Worm (Caenorhabditis elegans): ENCODE measurements around the gene K09F6.13.
"Not testable (repeated sequence)": the region's sequence is repeated elsewhere in the genome, so short reads cannot be mapped to it uniquely, and the experiment has no call there.

Gene K09F6.13

DNA sequence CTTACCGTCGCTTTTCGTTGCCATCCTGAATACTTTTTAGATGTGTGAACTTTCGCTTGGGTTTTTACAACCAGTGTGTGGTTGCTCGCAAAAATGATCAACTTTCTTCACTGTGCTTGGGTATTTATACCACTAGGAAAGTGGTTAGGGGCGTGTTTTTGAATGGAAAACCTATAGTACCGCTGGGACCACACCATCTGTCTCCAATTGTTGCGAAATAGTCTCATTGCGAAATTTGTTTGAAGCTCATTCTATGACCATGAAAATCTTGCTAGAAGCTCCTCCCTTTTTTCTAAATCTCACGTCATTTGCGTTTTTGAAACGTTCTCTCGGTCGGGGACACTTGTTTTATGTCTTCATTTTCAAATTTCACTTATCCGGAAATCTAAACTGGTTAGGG is at the start of gene K09F6.13, which contains the start of gene K09F6.10:
Gene K09F6.13, plus strand, starts transcription at position 317 of the 400 bp plus-strand sequence.
Gene K09F6.10, minus strand, starts transcription at position 86 of the 400 bp plus-strand sequence.
- TF ChIP-seq him-1 (tag; optimal IDR thresholded peaks at IDR 0.05), result no peak
- no peak for TF ChIP-seq dao-5 (tag; optimal IDR thresholded peaks at IDR 0.05)
- no peak for TF ChIP-seq W03F9.2 (tag; optimal IDR thresholded peaks at IDR 0.05)

ce11 chrII:2243342-2243741 is 45.6 kb upstream of the K09F6.13 start, which contains the start of gene F54A3.2:
F54A3.2 (plus strand) TSS chrII:2243642.
- TF ChIP-seq W03F9.2 (tag; optimal IDR thresholded peaks at IDR 0.05), result no peak
- TF ChIP-seq him-1 (tag; optimal IDR thresholded peaks at IDR 0.05), result no peak
- no peak for TF ChIP-seq dao-5 (tag; optimal IDR thresholded peaks at IDR 0.05)

ce11 chrII:2251617-2252016 is 37.3 kb upstream of the K09F6.13 start:
- TF ChIP-seq him-1 (tag; optimal IDR thresholded peaks at IDR 0.05), result no peak
- no peak for TF ChIP-seq W03F9.2 (tag; optimal IDR thresholded peaks at IDR 0.05)
- no peak for TF ChIP-seq dao-5 (tag; optimal IDR thresholded peaks at IDR 0.05)

DNA sequence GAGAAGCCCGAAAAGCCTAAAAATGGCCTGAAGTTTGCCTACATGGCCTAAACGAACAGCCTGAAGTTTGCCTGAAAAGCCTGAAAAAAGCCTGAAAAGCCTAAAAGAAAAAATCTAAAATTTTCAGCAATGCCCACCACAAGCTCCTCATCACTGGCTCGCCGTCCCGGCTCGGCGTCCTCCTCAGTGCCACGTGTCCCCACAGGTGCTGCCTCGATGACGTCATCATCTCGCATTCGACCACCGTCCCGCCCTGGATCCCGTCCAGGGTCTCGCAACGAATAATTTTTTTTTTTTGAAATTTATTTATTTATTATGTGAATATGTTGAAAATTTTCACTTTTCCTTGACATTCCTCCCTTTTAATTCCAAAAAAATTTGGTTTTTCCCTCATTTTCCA is 35.2 kb upstream of the K09F6.13 start:
- no peak for TF ChIP-seq him-1 (tag; optimal IDR thresholded peaks at IDR 0.05)
- no peak for TF ChIP-seq W03F9.2 (tag; optimal IDR thresholded peaks at IDR 0.05)
- no peak for TF ChIP-seq dao-5 (tag; optimal IDR thresholded peaks at IDR 0.05)

DNA sequence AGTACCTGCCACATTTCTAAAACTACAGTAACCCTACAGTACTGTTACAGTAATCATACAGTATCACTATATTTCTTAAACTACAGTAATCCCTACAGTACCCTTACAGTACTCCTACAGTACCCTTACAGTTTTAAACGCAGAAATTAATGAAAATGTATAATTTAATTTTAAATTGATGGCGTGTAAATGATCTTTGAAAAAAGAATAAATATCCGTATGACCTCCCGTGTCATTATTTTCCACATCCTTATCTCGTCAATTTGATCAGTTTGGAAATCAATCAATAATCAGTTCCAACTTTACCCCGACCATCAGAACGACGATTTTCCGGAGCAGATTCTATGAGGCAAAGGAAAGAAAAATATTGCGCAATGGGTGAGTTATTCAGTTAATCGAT is 34.1 kb upstream of the K09F6.13 start, which contains the start of gene K09F6.3:
Gene K09F6.3, plus strand, starts transcription at position 301 of the 400 bp plus-strand sequence.
- TF ChIP-seq him-1, W03F9.2, dao-5 (tag; optimal IDR thresholded peaks at IDR 0.05): not testable (repeated sequence)

DNA sequence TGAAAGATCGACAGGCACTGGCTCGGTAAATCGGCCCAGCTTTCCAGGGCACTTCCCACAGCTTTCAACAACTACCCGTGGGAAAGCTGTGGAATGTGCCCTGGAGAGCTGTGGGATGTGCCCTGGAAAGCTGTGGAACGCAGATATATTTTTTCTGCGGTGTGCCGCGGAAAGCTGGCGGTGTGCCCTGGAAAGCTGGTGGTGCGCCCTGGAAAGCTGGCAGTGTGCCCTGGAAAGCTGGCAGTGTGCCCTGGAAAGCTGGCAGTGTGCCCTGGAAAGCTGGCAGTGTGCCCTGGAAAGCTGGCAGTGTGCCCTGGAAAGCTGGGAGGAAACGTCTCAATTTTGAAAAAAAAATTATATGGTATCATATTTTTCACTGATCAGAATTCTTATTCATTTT is 15.2 kb upstream of the K09F6.13 start:
- no peak for TF ChIP-seq W03F9.2 (tag; optimal IDR thresholded peaks at IDR 0.05)
- no peak for TF ChIP-seq him-1 (tag; optimal IDR thresholded peaks at IDR 0.05)
- no peak for TF ChIP-seq dao-5 (tag; optimal IDR thresholded peaks at IDR 0.05)

DNA sequence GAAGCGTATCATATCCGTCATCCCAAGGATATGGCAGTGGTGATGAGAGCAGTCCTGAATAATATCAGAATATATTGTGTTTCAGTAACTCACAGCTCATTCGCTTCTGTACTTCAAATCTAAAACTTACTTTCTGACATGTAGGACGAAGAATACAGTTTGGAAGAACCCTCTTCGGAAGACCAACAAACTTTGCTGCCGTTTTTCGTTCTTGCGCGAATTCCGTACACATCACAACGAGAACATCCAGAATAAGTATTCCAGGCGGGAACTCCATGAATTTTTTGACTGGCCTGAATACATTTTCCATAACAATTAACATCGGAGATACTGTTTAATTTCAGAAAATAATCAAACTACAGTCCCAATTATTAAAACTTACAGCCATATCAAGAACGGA is 11.5 kb upstream of the K09F6.13 start, which contains the start of gene K09F6.15:
Gene K09F6.15, minus strand, starts transcription at position 101 of the 400 bp plus-strand sequence.
- no peak for TF ChIP-seq W03F9.2 (tag; optimal IDR thresholded peaks at IDR 0.05)
- TF ChIP-seq dao-5 (tag; optimal IDR thresholded peaks at IDR 0.05), result no peak
- TF ChIP-seq him-1 (tag; optimal IDR thresholded peaks at IDR 0.05), result no peak

- TF ChIP-seq dao-5 (tag; optimal IDR thresholded peaks at IDR 0.05) (no peak), W03F9.2 (tag; optimal IDR thresholded peaks at IDR 0.05) (no peak), him-1 (tag; optimal IDR thresholded peaks at IDR 0.05) (no peak)
Measured at ce11 chrII:2279263-2279662, 9.7 kb upstream of the K09F6.13 start, which contains the start of gene K09F6.6. K09F6.6 (minus strand) TSS chrII:2279305.

- TF ChIP-seq W03F9.2 (tag; optimal IDR thresholded peaks at IDR 0.05) (no peak), him-1 (tag; optimal IDR thresholded peaks at IDR 0.05) (no peak), dao-5 (tag; optimal IDR thresholded peaks at IDR 0.05) (no peak)
Measured at ce11 chrII:2279839-2280238, 9.1 kb upstream of the K09F6.13 start, which contains the start of gene K09F6.11. K09F6.11 (plus strand) TSS chrII:2280139.

DNA sequence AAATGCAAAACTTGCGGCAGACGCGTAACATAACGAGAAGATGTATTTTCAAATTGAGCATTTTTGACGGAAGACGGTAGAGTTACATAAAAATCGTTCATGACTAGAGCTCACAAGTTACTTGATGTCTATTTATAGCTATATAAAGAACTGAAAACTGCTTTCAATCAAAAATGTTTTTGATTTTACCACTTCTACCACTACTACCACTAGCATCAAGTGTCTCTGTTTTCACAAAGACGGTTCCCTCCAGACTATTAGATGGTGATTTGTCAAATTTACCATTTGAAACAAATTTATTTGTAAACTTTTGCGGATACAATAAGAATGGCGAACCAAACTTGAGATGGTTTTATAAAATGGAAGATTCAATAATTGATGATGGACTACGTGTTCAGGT is 6.3 kb upstream of the K09F6.13 start, which contains the start of gene K09F6.9:
Gene K09F6.9, minus strand, starts transcription at position 101 of the 400 bp plus-strand sequence.
- not testable (repeated sequence) for TF ChIP-seq dao-5, W03F9.2, him-1 (tag; optimal IDR thresholded peaks at IDR 0.05)

- TF ChIP-seq dao-5 (tag; optimal IDR thresholded peaks at IDR 0.05), result no peak
- TF ChIP-seq W03F9.2 (tag; optimal IDR thresholded peaks at IDR 0.05), result no peak
- TF ChIP-seq him-1 (tag; optimal IDR thresholded peaks at IDR 0.05), result no peak
Measured at ce11 chrII:2284703-2285102, 4.2 kb upstream of the K09F6.13 start.

DNA sequence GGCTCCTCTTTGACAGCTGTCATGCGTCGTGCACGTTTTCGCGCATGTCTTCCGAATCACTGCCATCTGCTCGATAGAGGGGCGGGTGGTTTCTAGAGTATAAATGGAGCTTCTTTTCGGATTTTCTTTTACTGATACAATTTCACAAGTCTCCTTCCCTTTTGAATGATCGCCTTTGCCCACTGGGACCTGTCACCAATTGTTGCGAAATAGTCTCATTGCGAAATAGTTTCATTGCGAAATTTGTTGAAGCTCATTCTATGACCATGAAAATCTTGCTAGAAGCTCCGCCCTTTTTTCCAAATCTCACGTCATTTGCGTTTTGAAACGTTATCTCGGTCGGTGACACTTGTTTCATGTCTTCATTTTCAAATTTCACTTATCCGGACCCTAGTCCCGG is 527 bp downstream of the K09F6.13 start:
- no peak for TF ChIP-seq him-1 (tag; optimal IDR thresholded peaks at IDR 0.05)
- no peak for TF ChIP-seq W03F9.2 (tag; optimal IDR thresholded peaks at IDR 0.05)

- TF ChIP-seq dao-5 (tag; optimal IDR thresholded peaks at IDR 0.05) (no peak), W03F9.2 (tag; optimal IDR thresholded peaks at IDR 0.05) (no peak), him-1 (tag; optimal IDR thresholded peaks at IDR 0.05) (no peak)
Measured at ce11 chrII:2292027-2292426, 3.1 kb downstream of the K09F6.13 start, which contains the start of gene K09F6.7. K09F6.7 (minus strand) TSS chrII:2292127.

DNA sequence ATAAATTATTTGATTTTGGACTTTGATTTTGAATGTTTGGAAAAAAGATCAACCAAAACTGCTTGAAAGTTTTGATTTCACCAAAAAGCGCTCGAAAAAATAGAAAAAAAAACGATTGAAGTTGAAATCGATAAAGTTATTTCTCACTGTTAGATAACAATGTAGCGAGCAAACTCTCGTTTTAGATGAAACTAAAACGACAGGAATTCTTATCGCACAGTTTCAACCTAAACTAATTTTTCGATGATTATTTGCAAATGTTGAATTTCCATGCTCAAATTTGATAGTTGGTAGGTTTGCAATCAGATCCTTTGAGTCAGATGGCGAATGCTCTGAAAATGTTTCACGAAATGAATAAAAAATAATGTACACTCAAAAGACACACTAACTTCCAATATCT is 3.6 kb downstream of the K09F6.13 start:
- no peak for TF ChIP-seq dao-5 (tag; optimal IDR thresholded peaks at IDR 0.05)
- no peak for TF ChIP-seq W03F9.2 (tag; optimal IDR thresholded peaks at IDR 0.05)
- TF ChIP-seq him-1 (tag; optimal IDR thresholded peaks at IDR 0.05), result no peak

DNA sequence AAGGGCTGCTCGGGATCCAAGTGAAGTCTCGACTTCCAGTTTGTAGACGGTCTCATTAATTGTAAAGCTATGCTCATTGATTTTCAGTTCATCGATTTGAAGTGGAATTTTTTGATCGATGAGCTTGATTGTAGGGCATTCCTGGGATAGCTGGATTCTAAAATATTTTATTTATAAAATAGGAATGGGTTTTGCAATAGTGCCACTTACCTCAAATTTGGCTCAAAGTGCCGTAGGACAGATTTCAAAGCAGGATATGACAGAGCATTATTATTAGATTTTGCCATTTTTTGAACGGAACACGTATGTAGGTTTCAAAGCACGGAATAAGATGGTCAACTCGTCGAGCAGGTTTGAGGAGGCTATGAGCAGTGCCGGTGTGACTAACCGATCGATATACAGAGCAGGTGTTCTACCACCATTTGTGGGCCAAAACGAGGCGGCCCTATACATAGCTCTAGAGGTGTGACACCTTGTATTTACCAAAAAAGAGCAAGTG is 7.0 kb downstream of the K09F6.13 start, which contains the start of gene fbxc-25:
Gene fbxc-25, minus strand, starts transcription at position 449 of the 499 bp plus-strand sequence.
- TF ChIP-seq him-1 (tag; optimal IDR thresholded peaks at IDR 0.05), result no peak
- no peak for TF ChIP-seq dao-5 (tag; optimal IDR thresholded peaks at IDR 0.05)
- TF ChIP-seq W03F9.2 (tag; optimal IDR thresholded peaks at IDR 0.05), result no peak

Measured in whole organism, L4/young adult.